Worm (Caenorhabditis elegans): Measurements from ENCODE around the gene Y54G11A.1.

Y54G11A.1 gene

ce11 chrII:14244457-14245254 is 24.3 kb downstream of the Y54G11A.1 start (continued):
- TF ChIP-seq lin-39 (tag; optimal IDR thresholded peaks at IDR 0.05) (no peak), nhr-25 (tag; optimal IDR thresholded peaks at IDR 0.05) (peak; percentile 19), unc-55 (GFP tag; optimal IDR thresholded peaks at IDR 0.05) (peak; percentile 73), lin-11 (tag; optimal IDR thresholded peaks at IDR 0.05) (no peak), aly-2 (tag; optimal IDR thresholded peaks at IDR 0.05) (no peak), mdl-1 (tag; optimal IDR thresholded peaks at IDR 0.05) (peak; percentile 47), skn-1 (tag; optimal IDR thresholded peaks at IDR 0.05) (no peak), sem-4 (tag; optimal IDR thresholded peaks at IDR 0.05) (peak; percentile 12), zag-1 (tag; optimal IDR thresholded peaks at IDR 0.05) (peak; percentile 53)

- no peak for TF ChIP-seq sma-3 (GFP tag; optimal IDR thresholded peaks at IDR 0.05)
These were observed 25.5 kb downstream of the Y54G11A.1 start, which contains the start of gene jmjd-2 for ce11 chrII:14243503-14243902. Gene jmjd-2, minus strand, starts transcription at chrII:14243603.

- TF ChIP-seq sma-3 (GFP tag; optimal IDR thresholded peaks at IDR 0.05) (no peak), sem-4 (tag; optimal IDR thresholded peaks at IDR 0.05) (no peak)
These were observed 26.7 kb downstream of the Y54G11A.1 start for ce11 chrII:14242259-14242658.

- no peak for TF ChIP-seq mab-5 (tag; optimal IDR thresholded peaks at IDR 0.05)
- TF ChIP-seq peb-1 (tag; optimal IDR thresholded peaks at IDR 0.05): no peak
- TF ChIP-seq nhr-237 (tag; optimal IDR thresholded peaks at IDR 0.05): no peak
- TF ChIP-seq fos-1 (tag; optimal IDR thresholded peaks at IDR 0.05): no peak
- no peak for TF ChIP-seq mbf-1 (tag; optimal IDR thresholded peaks at IDR 0.05)
- no peak for TF ChIP-seq ZK546.5 (tag; optimal IDR thresholded peaks at IDR 0.05)
These were observed 29.1 kb downstream of the Y54G11A.1 start for ce11 chrII:14239924-14240323.

ce11 chrII:14237245-14237806 is 31.7 kb downstream of the Y54G11A.1 start:
- TF ChIP-seq peb-1 (tag; optimal IDR thresholded peaks at IDR 0.05) (no peak), fos-1 (tag; optimal IDR thresholded peaks at IDR 0.05) (no peak), nhr-237 (tag; optimal IDR thresholded peaks at IDR 0.05) (no peak), F13H6.1 (tag; optimal IDR thresholded peaks at IDR 0.05) (no peak), nhr-25 (tag; optimal IDR thresholded peaks at IDR 0.05) (no peak), alr-1 (tag; optimal IDR thresholded peaks at IDR 0.05) (no peak), blmp-1 (tag; optimal IDR thresholded peaks at IDR 0.05; ENCODE audit: insufficient read depth) (no peak), nhr-11 (tag; optimal IDR thresholded peaks at IDR 0.05) (no peak), Y55F3AM.14 (GFP tag; optimal IDR thresholded peaks at IDR 0.05) (no peak), aly-2 (tag; optimal IDR thresholded peaks at IDR 0.05) (no peak), zag-1 (tag; optimal IDR thresholded peaks at IDR 0.05) (no peak), lin-39 (tag; optimal IDR thresholded peaks at IDR 0.05) (no peak), ztf-4 (tag; optimal IDR thresholded peaks at IDR 0.05) (no peak), nhr-12 (tag; optimal IDR thresholded peaks at IDR 0.05) (no peak), unc-55 (GFP tag; optimal IDR thresholded peaks at IDR 0.05) (no peak), ztf-11 (tag; optimal IDR thresholded peaks at IDR 0.05) (no peak), nhr-77 (tag; optimal IDR thresholded peaks at IDR 0.05) (no peak), sma-9 (GFP tag; optimal IDR thresholded peaks at IDR 0.05) (no peak), sma-9 (tag; optimal IDR thresholded peaks at IDR 0.05) (no peak)

ce11 chrII:14236569-14236968 is 32.4 kb downstream of the Y54G11A.1 start:
- TF ChIP-seq nhr-12 (tag; optimal IDR thresholded peaks at IDR 0.05) (no peak), mdl-1 (tag; optimal IDR thresholded peaks at IDR 0.05) (no peak), aly-2 (tag; optimal IDR thresholded peaks at IDR 0.05) (no peak), ceh-16 (tag; optimal IDR thresholded peaks at IDR 0.05) (no peak), lsy-2 (tag; optimal IDR thresholded peaks at IDR 0.05) (no peak), lin-11 (tag; optimal IDR thresholded peaks at IDR 0.05) (no peak), lin-39 (tag; optimal IDR thresholded peaks at IDR 0.05) (no peak), peb-1 (tag; optimal IDR thresholded peaks at IDR 0.05) (no peak), R02D3.7 (tag; optimal IDR thresholded peaks at IDR 0.05) (no peak), nhr-77 (tag; optimal IDR thresholded peaks at IDR 0.05) (no peak), sma-9 (GFP tag; optimal IDR thresholded peaks at IDR 0.05) (no peak), sma-9 (tag; optimal IDR thresholded peaks at IDR 0.05) (no peak), ztf-4 (tag; optimal IDR thresholded peaks at IDR 0.05) (no peak), sma-3 (GFP tag; optimal IDR thresholded peaks at IDR 0.05) (no peak), snpc-4 (tag; optimal IDR thresholded peaks at IDR 0.05) (no peak), nhr-21 (tag; optimal IDR thresholded peaks at IDR 0.05) (no peak), Y55F3AM.14 (GFP tag; optimal IDR thresholded peaks at IDR 0.05) (no peak), skn-1 (tag; optimal IDR thresholded peaks at IDR 0.05) (no peak), gmeb-1 (tag; optimal IDR thresholded peaks at IDR 0.05) (no peak), blmp-1 (tag; optimal IDR thresholded peaks at IDR 0.05; ENCODE audit: insufficient read depth) (no peak), elt-1 (tag; optimal IDR thresholded peaks at IDR 0.05) (no peak)
